Worm (Caenorhabditis elegans) whole organism, L1 larva: ENCODE measurements around the gene EGAP4.1.

Source experiments
- ama-1 ChIP-seq: fragments of 150-350 bp; optimal IDR thresholded peaks from 2 replicates; lab custom pipeline; 2014
- ceh-82 ChIP-seq, 3 experiments: fragments of 150-350 bp in 1 of 3; sonication (generic microtip) in 2 of 3; optimal IDR thresholded peaks; 2 replicates each; lab custom pipeline; 2014 to 2017; ENCODE audit warnings: missing biosample characterization in 3 of 3, missing genetic modification characterization in 3 of 3
- fos-1 ChIP-seq: fragments of 150-350 bp; optimal IDR thresholded peaks from 2 replicates; lab custom pipeline; 2014; ENCODE audit warnings: missing biosample characterization, missing genetic modification characterization
- mdl-1 ChIP-seq, 2 experiments: fragments of 150-350 bp; optimal IDR thresholded peaks; 2 replicates each; lab custom pipeline; 2014 to 2017; ENCODE audit warnings: missing biosample characterization in 2 of 2, missing genetic modification characterization in 2 of 2, inconsistent platforms in 1 of 2
- nhr-237 ChIP-seq: fragments of 150-350 bp; optimal IDR thresholded peaks from 2 replicates; lab custom pipeline; 2014; ENCODE audit warnings: missing biosample characterization, missing genetic modification characterization
- pag-3 ChIP-seq: sonication (generic microtip); optimal IDR thresholded peaks from 2 replicates; lab custom pipeline; 2017; ENCODE audit warnings: missing genetic modification characterization, mild to moderate bottlenecking, missing compliant biosample characterization, antibody characterized with exemption, borderline replicate concordance; ENCODE audit not compliant: insufficient read depth
- sox-4 ChIP-seq: sonication (generic microtip); optimal IDR thresholded peaks from 2 replicates; lab custom pipeline; 2016; ENCODE audit warnings: missing genetic modification characterization, missing compliant biosample characterization
- unc-30 ChIP-seq: sonication (generic microtip); optimal IDR thresholded peaks from 2 replicates; lab custom pipeline; 2017; ENCODE audit warnings: missing biosample characterization, missing genetic modification characterization
- unc-62 ChIP-seq: fragments of 150-350 bp; optimal IDR thresholded peaks from 2 replicates; lab custom pipeline; 2014; ENCODE audit warnings: missing biosample characterization, missing genetic modification reagents, missing genetic modification characterization

DNA sequence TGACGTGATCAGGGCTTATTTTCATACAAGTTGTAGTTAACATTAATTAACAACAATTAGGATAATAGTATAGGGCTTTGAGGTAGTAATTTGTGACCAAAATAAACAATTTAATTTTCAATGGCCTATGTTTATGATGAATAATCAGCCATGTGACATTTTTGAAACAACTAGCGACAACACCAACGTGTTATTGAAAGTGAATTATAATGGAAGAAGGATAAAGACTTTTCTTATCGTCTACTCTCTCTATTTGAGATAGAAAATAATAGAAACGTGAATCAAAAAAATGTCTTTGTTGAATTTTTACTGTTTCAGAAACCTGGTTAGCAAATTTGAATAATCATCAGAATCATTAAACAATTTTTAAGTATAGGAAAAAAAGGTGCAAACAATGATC lies 10.6 kb upstream of the EGAP4.1 start:
- TF ChIP-seq fos-1 (no peak), nhr-237 (tag; lab: Kevin White, UChicago) (no peak), mdl-1 (tag; optimal IDR thresholded peaks at IDR 0.05; lab: Kevin White, UChicago) (no peak), unc-62 (GFP tag; lab: Kevin White, UChicago) (no peak), sox-4 (no peak), ama-1 (lab: Kevin White, UChicago) (no peak), unc-30 (tag; lab: Kevin White, UChicago) (no peak), pag-3 (tag; lab: Kevin White, UChicago) (no peak), ceh-82 (tag; optimal IDR thresholded peaks at IDR 0.05; lab: Kevin White, UChicago) (no peak)
